Worm (Caenorhabditis elegans): ENCODE data around the gene F53H8.3.

ce11 chrX:912564-912963 is 25.8 kb upstream of the F53H8.3 start:
- no peak for TF ChIP-seq ceh-20 (GFP tag; IDR thresholded peaks at IDR 0.05)
- TF ChIP-seq unc-62 (GFP tag; optimal IDR thresholded peaks at IDR 0.05 in 1 of 2): peak in 1 of 2 experiments; percentile 95
- no peak for TF ChIP-seq unc-62 (tag; optimal IDR thresholded peaks at IDR 0.05)
- TF ChIP-seq nhr-6 (tag; optimal IDR thresholded peaks at IDR 0.05): no peak
- TF ChIP-seq snpc-4 (tag; optimal IDR thresholded peaks at IDR 0.05): no peak
- TF ChIP-seq lin-13 (GFP tag; optimal IDR thresholded peaks at IDR 0.05): no peak
- no peak for TF ChIP-seq T26A8.4 (GFP tag; IDR thresholded peaks at IDR 0.05)
- no peak for TF ChIP-seq zag-1 (tag; optimal IDR thresholded peaks at IDR 0.05)
- TF ChIP-seq lin-38 (GFP tag; IDR thresholded peaks at IDR 0.05): no peak

All from whole organism, L4 larva.